Fruit fly (Drosophila melanogaster): ENCODE measurements around the gene Syx13.

The Syx13 gene

DNA sequence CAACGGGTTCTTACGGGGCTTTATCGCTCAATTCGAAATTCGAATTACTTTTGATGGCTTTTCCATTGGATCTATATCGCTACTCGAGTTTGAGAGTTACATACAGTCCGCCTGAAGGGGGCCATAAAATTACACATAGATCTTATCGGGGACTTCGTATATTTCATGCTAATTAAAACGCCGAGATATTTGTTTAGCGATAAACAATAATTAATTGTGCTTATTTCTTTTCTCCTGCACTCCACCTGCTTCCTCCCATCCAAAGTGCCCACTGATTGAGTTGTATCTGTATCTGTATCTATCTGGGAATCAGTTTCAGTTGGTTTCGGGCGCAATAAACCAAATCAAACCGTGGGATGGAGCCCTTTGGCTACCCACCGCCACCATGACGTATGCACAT lies 21.4 kb downstream of the Syx13 start:
- TF ChIP-seq pan (optimal IDR thresholded peaks at IDR 0.05), result no peak

DNA sequence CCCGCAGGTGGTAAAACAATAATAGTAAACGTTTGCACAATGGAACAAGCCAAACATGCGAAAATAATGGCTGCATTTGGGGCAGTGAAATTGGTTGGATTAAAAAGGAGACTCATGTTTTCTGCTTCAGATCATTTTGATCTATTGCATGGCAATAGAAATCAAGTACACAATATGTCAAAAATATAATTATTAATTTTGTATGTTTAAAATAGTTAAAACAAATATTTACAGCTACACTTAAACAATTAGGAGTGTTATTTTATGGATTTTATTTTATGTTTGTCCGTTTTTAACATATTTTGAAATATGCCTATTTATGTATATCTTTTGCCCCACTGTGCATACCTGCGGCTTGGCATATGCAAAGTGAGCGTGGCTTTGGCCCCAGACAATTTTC lies 22.0 kb downstream of the Syx13 start:
- TF ChIP-seq CG8478 (optimal IDR thresholded peaks at IDR 0.05) (no peak), Dll (optimal IDR thresholded peaks at IDR 0.05) (no peak), psq (optimal IDR thresholded peaks at IDR 0.05) (no peak), EcR (GFP tag; optimal IDR thresholded peaks at IDR 0.05) (no peak), usp (GFP tag; optimal IDR thresholded peaks at IDR 0.05) (no peak), pan (optimal IDR thresholded peaks at IDR 0.05) (no peak)

DNA sequence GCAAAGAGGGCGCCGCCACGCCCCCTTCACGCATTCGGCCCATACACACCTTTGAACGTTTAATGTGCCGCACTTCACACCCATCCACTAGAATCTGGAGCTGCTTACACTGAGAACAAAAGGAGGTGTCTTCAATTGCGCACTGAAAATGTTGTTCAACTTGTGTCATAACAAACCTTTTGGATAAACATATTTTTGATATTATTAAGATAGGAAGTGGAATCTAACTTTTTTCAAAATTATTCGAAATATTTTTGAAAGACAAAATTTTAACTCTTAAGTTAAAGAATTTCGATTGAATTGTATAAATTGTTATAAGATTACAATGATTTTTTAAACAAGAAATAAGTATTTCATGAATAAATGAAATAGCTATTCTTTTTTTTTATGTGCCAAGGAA lies 24.1 kb downstream of the Syx13 start:
- TF ChIP-seq Dll (optimal IDR thresholded peaks at IDR 0.05) (no peak), usp (GFP tag; optimal IDR thresholded peaks at IDR 0.05) (no peak), CG8478 (optimal IDR thresholded peaks at IDR 0.05) (no peak)

DNA sequence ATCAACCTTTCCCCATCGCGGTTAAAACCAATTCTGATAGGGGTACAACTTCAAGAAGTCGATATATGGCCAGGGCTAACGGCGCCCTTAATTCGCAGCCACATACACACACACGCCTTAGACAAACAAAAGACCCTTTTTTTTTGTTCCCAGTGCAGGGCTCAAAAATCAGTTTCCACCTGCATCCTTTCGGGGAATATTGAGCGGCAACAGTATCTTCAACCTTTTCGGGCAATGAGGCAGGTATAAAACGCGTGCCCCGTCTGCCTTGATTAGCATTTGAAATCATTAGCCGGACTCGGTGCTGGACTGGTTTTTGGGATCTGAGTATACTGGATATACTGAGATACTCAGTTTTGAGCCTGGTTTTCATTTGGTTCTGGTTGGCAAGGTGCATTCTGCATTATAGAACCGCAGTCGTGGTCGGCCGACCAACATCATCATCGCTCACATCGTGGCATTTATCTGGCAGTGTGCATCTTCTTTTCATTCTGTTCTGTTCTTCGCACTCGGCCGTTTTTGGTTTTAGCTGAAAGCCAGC lies 29.9 kb downstream of the Syx13 start:
- TF ChIP-seq pan (optimal IDR thresholded peaks at IDR 0.05), result no peak
- no peak for TF ChIP-seq Dll (optimal IDR thresholded peaks at IDR 0.05)
- no peak for TF ChIP-seq EcR (GFP tag; optimal IDR thresholded peaks at IDR 0.05)
- TF ChIP-seq CG8478 (optimal IDR thresholded peaks at IDR 0.05), result no peak

DNA sequence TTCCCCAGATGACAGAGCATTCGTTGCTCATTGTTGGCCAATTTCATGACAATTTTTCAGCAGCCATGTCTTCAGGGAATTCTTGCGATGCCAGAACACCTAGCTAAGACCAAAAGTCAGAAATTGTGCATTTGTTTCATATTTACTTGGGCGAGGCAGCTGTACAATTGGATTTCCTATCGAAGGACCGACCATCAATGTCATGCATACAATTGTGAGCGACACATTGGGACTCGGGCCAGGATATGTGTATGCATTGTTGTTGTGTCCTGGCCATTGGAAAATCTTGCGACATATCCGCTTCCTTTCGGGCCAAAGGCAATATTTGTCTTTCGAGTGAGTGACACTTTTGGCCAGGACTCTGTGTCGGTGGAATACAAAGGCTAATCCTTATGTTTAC lies 33.1 kb downstream of the Syx13 start:
- TF ChIP-seq Dll (optimal IDR thresholded peaks at IDR 0.05), result no peak
- no peak for TF ChIP-seq EcR (GFP tag; optimal IDR thresholded peaks at IDR 0.05)
- no peak for TF ChIP-seq CG8478 (optimal IDR thresholded peaks at IDR 0.05)
- no peak for TF ChIP-seq pan (optimal IDR thresholded peaks at IDR 0.05)
- TF ChIP-seq psq (optimal IDR thresholded peaks at IDR 0.05), result no peak
- no peak for TF ChIP-seq usp (GFP tag; optimal IDR thresholded peaks at IDR 0.05)

DNA sequence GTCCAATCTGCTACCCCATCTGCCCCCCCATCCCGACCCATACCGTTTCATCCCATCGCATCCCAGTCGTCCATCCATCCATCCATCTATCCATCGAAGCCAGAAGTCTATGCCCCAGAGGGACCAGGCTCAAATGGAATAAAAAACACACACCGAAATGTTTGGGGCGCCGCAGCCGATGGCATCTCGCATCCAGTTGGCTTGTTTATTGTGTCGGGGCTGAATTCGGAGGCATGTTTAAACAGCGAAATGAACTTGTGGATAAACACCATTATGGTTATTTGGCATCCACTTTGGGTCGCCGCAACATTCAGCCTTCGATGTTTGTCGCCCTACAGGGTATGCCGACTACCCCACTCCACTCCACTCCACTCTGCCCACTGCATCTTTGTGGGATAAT lies 36.2 kb downstream of the Syx13 start:
- TF ChIP-seq usp (GFP tag; optimal IDR thresholded peaks at IDR 0.05) (no peak), psq (optimal IDR thresholded peaks at IDR 0.05) (no peak), Dll (optimal IDR thresholded peaks at IDR 0.05) (no peak), CG8478 (optimal IDR thresholded peaks at IDR 0.05) (no peak), EcR (GFP tag; optimal IDR thresholded peaks at IDR 0.05) (no peak), pan (optimal IDR thresholded peaks at IDR 0.05) (no peak)

DNA sequence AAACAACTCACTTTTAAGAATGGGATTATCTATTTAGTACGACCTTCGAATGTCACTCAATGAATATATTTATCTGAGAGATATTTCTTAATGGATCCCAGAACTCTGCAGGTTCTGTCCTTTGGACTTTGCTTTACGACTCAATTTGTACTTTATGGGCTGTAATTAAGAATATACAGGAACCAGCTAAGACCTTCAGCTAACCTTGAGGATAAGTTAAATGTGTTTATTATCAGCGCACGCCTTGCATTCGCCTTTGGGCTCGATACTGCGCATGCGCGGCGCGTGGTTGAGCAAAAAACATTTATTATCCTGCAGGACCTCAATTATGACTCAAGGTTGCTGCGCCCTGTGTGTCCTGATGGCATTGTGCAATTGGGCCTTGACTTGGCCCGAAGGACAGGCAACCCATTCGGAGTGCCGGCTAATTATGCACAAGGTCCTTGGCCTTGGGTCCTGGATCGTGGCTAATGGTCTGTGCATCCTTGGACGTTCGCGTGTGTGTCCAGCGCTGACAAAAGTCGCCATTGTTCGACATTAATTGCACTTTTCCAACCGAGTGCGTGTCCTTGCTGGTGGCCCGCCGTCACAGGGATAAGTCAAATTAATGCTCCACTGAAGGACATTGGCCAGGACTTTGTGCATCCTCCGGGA lies 37.2 kb downstream of the Syx13 start:
- TF ChIP-seq EcR (GFP tag; optimal IDR thresholded peaks at IDR 0.05) (no peak), Dll (optimal IDR thresholded peaks at IDR 0.05) (no peak), pan (optimal IDR thresholded peaks at IDR 0.05) (no peak), CG8478 (optimal IDR thresholded peaks at IDR 0.05) (no peak), usp (GFP tag; optimal IDR thresholded peaks at IDR 0.05) (no peak), psq (optimal IDR thresholded peaks at IDR 0.05) (no peak)

DNA sequence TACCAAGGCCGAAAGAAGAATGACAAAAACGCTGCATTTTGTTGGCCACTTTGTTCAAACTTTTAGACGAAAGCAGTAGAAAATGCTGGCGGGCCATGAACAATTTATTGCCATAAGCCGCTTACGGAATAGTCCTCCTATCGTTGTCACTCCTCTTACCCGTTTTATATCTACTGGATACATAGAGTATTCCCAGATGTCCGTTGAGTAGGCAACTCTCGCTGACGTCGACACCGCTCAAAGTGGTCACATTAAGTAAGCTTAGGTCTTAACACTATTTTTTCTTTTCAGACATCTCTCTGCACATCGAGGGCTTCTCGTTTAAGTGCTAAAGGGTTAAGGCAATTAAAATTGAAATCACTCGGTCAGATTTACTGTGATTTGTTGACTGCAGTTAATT lies 39.2 kb downstream of the Syx13 start:
- TF ChIP-seq CG8478 (optimal IDR thresholded peaks at IDR 0.05), result no peak
- TF ChIP-seq Dll (optimal IDR thresholded peaks at IDR 0.05), result no peak
- no peak for TF ChIP-seq psq (optimal IDR thresholded peaks at IDR 0.05)
- TF ChIP-seq pan (optimal IDR thresholded peaks at IDR 0.05), result no peak
- TF ChIP-seq usp (GFP tag; optimal IDR thresholded peaks at IDR 0.05), result no peak
- no peak for TF ChIP-seq EcR (GFP tag; optimal IDR thresholded peaks at IDR 0.05)

DNA sequence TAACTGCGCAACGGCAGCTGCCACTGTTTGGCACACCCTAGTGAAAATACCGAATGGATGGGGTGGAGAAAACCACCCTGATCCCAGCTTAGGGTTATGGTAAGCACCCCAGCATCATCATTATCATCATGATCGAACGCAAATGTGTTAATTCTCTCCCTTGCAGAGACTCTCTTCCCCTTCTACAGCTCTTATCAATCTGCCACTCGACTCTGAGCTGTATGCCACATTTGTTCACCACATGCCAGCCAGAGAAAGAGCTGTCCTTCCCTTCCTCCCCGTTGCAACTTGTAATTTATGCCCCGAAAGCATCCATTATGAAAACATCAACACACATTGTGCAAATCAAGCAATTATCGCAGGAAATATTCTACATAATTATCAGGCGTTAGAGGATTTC lies 40.2 kb downstream of the Syx13 start:
- TF ChIP-seq EcR (GFP tag; optimal IDR thresholded peaks at IDR 0.05) (no peak), Dll (optimal IDR thresholded peaks at IDR 0.05) (no peak), psq (optimal IDR thresholded peaks at IDR 0.05) (no peak), usp (GFP tag; optimal IDR thresholded peaks at IDR 0.05) (no peak), CG8478 (optimal IDR thresholded peaks at IDR 0.05) (no peak), pan (optimal IDR thresholded peaks at IDR 0.05) (no peak)

DNA sequence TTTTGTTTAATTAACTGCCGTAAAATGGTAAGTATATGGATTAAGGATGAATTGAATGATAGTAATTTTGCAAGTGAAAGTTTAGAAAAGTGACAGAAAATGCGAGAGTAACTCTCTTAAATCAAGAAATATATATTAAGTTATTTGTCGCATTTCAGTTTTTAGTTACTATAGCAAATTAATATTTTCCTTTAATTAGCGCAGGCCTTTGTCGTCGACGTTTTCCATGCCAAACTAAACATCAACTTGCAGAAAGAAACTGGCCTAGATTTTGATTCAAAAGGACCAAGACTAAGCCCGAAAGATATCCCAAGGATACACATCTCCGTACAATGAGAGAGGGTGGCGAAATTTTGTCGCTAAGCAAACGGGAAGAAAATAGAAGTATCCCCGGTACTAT lies 43.0 kb downstream of the Syx13 start, which contains the start of gene CG17300:
Gene CG17300, minus strand, starts transcription at position 101 of the 400 bp plus-strand sequence.
- TF ChIP-seq CG8478 (optimal IDR thresholded peaks at IDR 0.05) (no peak), usp (GFP tag; optimal IDR thresholded peaks at IDR 0.05) (no peak), psq (optimal IDR thresholded peaks at IDR 0.05) (no peak), pan (optimal IDR thresholded peaks at IDR 0.05) (no peak), Dll (optimal IDR thresholded peaks at IDR 0.05) (no peak), EcR (GFP tag; optimal IDR thresholded peaks at IDR 0.05) (no peak)

DNA sequence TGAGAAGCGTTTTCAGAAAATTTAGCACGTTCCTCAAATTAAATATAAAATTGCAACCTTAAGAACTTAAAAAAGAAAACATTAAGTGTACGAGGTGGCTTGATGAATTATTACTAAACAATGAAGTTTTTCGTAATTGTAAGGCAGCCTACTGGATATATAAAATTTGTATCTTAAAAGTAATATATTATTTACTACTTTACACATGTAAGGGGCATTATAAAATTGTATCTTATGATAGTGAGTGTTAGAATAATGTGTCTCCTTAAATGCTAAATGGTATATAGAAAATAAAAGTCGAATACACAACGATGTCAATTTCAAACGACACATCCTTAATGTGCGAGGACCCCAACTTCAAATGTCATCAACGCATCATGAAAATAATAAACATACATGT lies 45.6 kb downstream of the Syx13 start, which contains the start of gene CG11251:
Gene CG11251, minus strand, starts transcription at position 101 of the 400 bp plus-strand sequence.
- TF ChIP-seq psq (optimal IDR thresholded peaks at IDR 0.05) (no peak), Dll (optimal IDR thresholded peaks at IDR 0.05) (no peak), pan (optimal IDR thresholded peaks at IDR 0.05) (no peak), EcR (GFP tag; optimal IDR thresholded peaks at IDR 0.05) (no peak), usp (GFP tag; optimal IDR thresholded peaks at IDR 0.05) (no peak), CG8478 (optimal IDR thresholded peaks at IDR 0.05) (no peak)
